Worm (Caenorhabditis elegans): ENCODE results near the gene W07G1.7.

The W07G1.7 gene

ce11 chrII:13981097-13981496 lies 15.0 kb upstream of the W07G1.7 start, which contains the start of gene Y39G8B.9:
Y39G8B.9 (plus strand) TSS chrII:13981365.
- TF ChIP-seq rnt-1 (tag; optimal IDR thresholded peaks at IDR 0.05) (no peak), tbx-7 (tag; optimal IDR thresholded peaks at IDR 0.05) (no peak), dve-1 (tag; optimal IDR thresholded peaks at IDR 0.05) (no peak), lim-6 (tag; optimal IDR thresholded peaks at IDR 0.05) (no peak), K02D7.2 (tag; optimal IDR thresholded peaks at IDR 0.05) (no peak), dmd-4 (tag; optimal IDR thresholded peaks at IDR 0.05; ENCODE audit: borderline replicate concordance) (no peak), madf-2 (tag; optimal IDR thresholded peaks at IDR 0.05) (no peak), pax-1 (tag; optimal IDR thresholded peaks at IDR 0.05) (no peak), ceh-19 (GFP tag; optimal IDR thresholded peaks at IDR 0.05) (no peak), sox-2 (GFP tag; IDR thresholded peaks at IDR 0.05) (no peak), unc-3 (GFP tag; conservative IDR thresholded peaks at IDR 0.05) (no peak), unc-3 (tag; optimal IDR thresholded peaks at IDR 0.05) (no peak), pqm-1 (tag; optimal IDR thresholded peaks at IDR 0.05) (no peak), sox-4 (tag; optimal IDR thresholded peaks at IDR 0.05) (no peak), pat-9 (tag; optimal IDR thresholded peaks at IDR 0.05) (no peak), ceh-48 (tag; optimal IDR thresholded peaks at IDR 0.05) (no peak), hlh-6 (tag; optimal IDR thresholded peaks at IDR 0.05) (no peak), eyg-1 (tag; optimal IDR thresholded peaks at IDR 0.05) (no peak)

ce11 chrII:13979833-13980513 lies 13.8 kb upstream of the W07G1.7 start, which contains the start of gene sre-48:
sre-48 (minus strand) TSS chrII:13979883.
- TF ChIP-seq tbx-7 (tag; optimal IDR thresholded peaks at IDR 0.05) = no peak
- no peak for TF ChIP-seq ceh-34 (tag; optimal IDR thresholded peaks at IDR 0.05)
- no peak for TF ChIP-seq fax-1 (tag; optimal IDR thresholded peaks at IDR 0.05)
- TF ChIP-seq sdc-2 (tag; optimal IDR thresholded peaks at IDR 0.05) = no peak
- TF ChIP-seq eyg-1 (tag; optimal IDR thresholded peaks at IDR 0.05) = no peak
- TF ChIP-seq ref-2 (tag; optimal IDR thresholded peaks at IDR 0.05) = no peak
- no peak for TF ChIP-seq ceh-24 (tag; optimal IDR thresholded peaks at IDR 0.05)
- no peak for TF ChIP-seq ceh-18 (tag; optimal IDR thresholded peaks at IDR 0.05)
- no peak for TF ChIP-seq ceh-2 (tag; optimal IDR thresholded peaks at IDR 0.05)
- no peak for TF ChIP-seq ceh-22 (tag; optimal IDR thresholded peaks at IDR 0.05)
- no peak for TF ChIP-seq ztf-16 (tag; optimal IDR thresholded peaks at IDR 0.05)
- no peak for TF ChIP-seq fkh-10 (GFP tag; optimal IDR thresholded peaks at IDR 0.05)

ce11 chrII:13977701-13978100 lies 11.6 kb upstream of the W07G1.7 start:
- TF ChIP-seq Y22D7AL.16 (tag; optimal IDR thresholded peaks at IDR 0.05) (no peak), unc-42 (tag; optimal IDR thresholded peaks at IDR 0.05) (no peak), nfya-1 (tag; optimal IDR thresholded peaks at IDR 0.05) (no peak), sdc-2 (tag; optimal IDR thresholded peaks at IDR 0.05) (no peak), pat-9 (tag; optimal IDR thresholded peaks at IDR 0.05) (no peak), ceh-24 (tag; optimal IDR thresholded peaks at IDR 0.05) (no peak), eyg-1 (tag; optimal IDR thresholded peaks at IDR 0.05) (no peak), hlh-13 (GFP tag; optimal IDR thresholded peaks at IDR 0.05) (no peak), hlh-6 (tag; optimal IDR thresholded peaks at IDR 0.05) (no peak), madf-2 (tag; optimal IDR thresholded peaks at IDR 0.05) (no peak), lim-6 (tag; optimal IDR thresholded peaks at IDR 0.05) (no peak), unc-86 (tag; optimal IDR thresholded peaks at IDR 0.05) (no peak), ceh-2 (tag; optimal IDR thresholded peaks at IDR 0.05) (no peak), syd-9 (tag; optimal IDR thresholded peaks at IDR 0.05) (no peak), ceh-6 (GFP tag; optimal IDR thresholded peaks at IDR 0.05) (no peak), mec-3 (tag; optimal IDR thresholded peaks at IDR 0.05; ENCODE audit: borderline replicate concordance) (no peak), ceh-22 (tag; optimal IDR thresholded peaks at IDR 0.05) (no peak), dve-1 (tag; optimal IDR thresholded peaks at IDR 0.05) (no peak), pag-3 (tag; optimal IDR thresholded peaks at IDR 0.05; ENCODE audit: borderline replicate concordance) (no peak), ztf-16 (tag; optimal IDR thresholded peaks at IDR 0.05) (no peak)

All from whole organism, late embryonic.